Fruit fly (Drosophila melanogaster): ENCODE measurements around the gene trh.

trh gene

dm6 chr3L:350651-351228, 41.7 kb downstream of the trh start (continued):
- TF ChIP-seq btn (GFP tag; optimal IDR thresholded peaks at IDR 0.05) = peak; percentile 48
- peak; percentile 45; the same call in 1 of the 2 replicates for TF ChIP-seq CG4404 (GFP tag; IDR thresholded peaks at IDR 0.05)
- TF ChIP-seq CG5953 (GFP tag; IDR thresholded peaks at IDR 0.05) = peak; percentile 66
- TF ChIP-seq CG18619 (GFP tag; optimal IDR thresholded peaks at IDR 0.05) = peak; percentile 47
- TF ChIP-seq sqz (GFP tag; optimal IDR thresholded peaks at IDR 0.05) = no peak
- TF ChIP-seq ac (GFP tag; optimal IDR thresholded peaks at IDR 0.05) = no peak
- no peak for TF ChIP-seq CG17385 (GFP tag; optimal IDR thresholded peaks at IDR 0.05)
- TF ChIP-seq Pdp1 (GFP tag; optimal IDR thresholded peaks at IDR 0.05) = peak; percentile 64 to 65
- TF ChIP-seq lab (GFP tag; optimal IDR thresholded peaks at IDR 0.05) = peak; percentile 90
- peak; percentile 1 for TF ChIP-seq CG12299 (tag; optimal IDR thresholded peaks at IDR 0.05)
- no peak for TF ChIP-seq CG7372 (GFP tag; IDR thresholded peaks at IDR 0.05)
- TF ChIP-seq CG17359 (tag; optimal IDR thresholded peaks at IDR 0.05) = peak; percentile 73
- TF ChIP-seq CG2712 (tag; optimal IDR thresholded peaks at IDR 0.05) = peak; percentile 87
- TF ChIP-seq ci (GFP tag; IDR thresholded peaks at IDR 0.05) = peak; percentile 70; the same call in 2 of the 3 replicates
- TF ChIP-seq HmgZ (tag; optimal IDR thresholded peaks at IDR 0.05) = peak; percentile 67
- peak; percentile 45 for TF ChIP-seq CG33213 (GFP tag; optimal IDR thresholded peaks at IDR 0.05)
- no peak for TF ChIP-seq D19A (tag; optimal IDR thresholded peaks at IDR 0.05)
- TF ChIP-seq ro (GFP tag; IDR thresholded peaks at IDR 0.05) = peak; percentile 38
- peak; percentile 36 for TF ChIP-seq CG10654 (GFP tag; optimal IDR thresholded peaks at IDR 0.05)
- 0 out of 3 replicates have a peak, but pooled peaks have one; percentile 22 for TF ChIP-seq CG2889 (GFP tag; IDR thresholded peaks at IDR 0.05)
- no peak for TF ChIP-seq tup (GFP tag; optimal IDR thresholded peaks at IDR 0.05)
- TF ChIP-seq CG9797 (GFP tag; optimal IDR thresholded peaks at IDR 0.05) = no peak
- TF ChIP-seq CG3163 (GFP tag; optimal IDR thresholded peaks at IDR 0.05) = peak; percentile 5
- peak; percentile 70 for TF ChIP-seq az2 (GFP tag; optimal IDR thresholded peaks at IDR 0.05)
- peak; percentile 46 for TF ChIP-seq HLH54F (GFP tag; optimal IDR thresholded peaks at IDR 0.05)
- no peak for TF ChIP-seq pfk (GFP tag; optimal IDR thresholded peaks at IDR 0.05)
- TF ChIP-seq CG8478 (optimal IDR thresholded peaks at IDR 0.05) = no peak
- no peak for TF ChIP-seq hkb (optimal IDR thresholded peaks at IDR 0.05)
- TF ChIP-seq hkb (GFP tag; IDR thresholded peaks at IDR 0.05) = peak; percentile 90
- TF ChIP-seq salm (tag; optimal IDR thresholded peaks at IDR 0.05) = no peak
- no peak for TF ChIP-seq Trl (optimal IDR thresholded peaks at IDR 0.05)
- peak; percentile 39 for TF ChIP-seq Trl (GFP tag; optimal IDR thresholded peaks at IDR 0.05)
- TF ChIP-seq CG2116 (GFP tag; optimal IDR thresholded peaks at IDR 0.05) = peak; percentile 1
- TF ChIP-seq ftz-f1 (GFP tag; optimal IDR thresholded peaks at IDR 0.05) = no peak
- TF ChIP-seq E2f1 (GFP tag; IDR thresholded peaks at IDR 0.05) = peak; percentile 85
- TF ChIP-seq Dref (GFP tag; IDR thresholded peaks at IDR 0.05) = no peak
- no peak for TF ChIP-seq z (GFP tag; IDR thresholded peaks at IDR 0.05)
- no peak for TF ChIP-seq CG6175 (GFP tag; IDR thresholded peaks at IDR 0.05)
- peak; percentile 15 for TF ChIP-seq cato (GFP tag; optimal IDR thresholded peaks at IDR 0.05; ENCODE audit: borderline replicate concordance)
- TF ChIP-seq lbe (GFP tag; optimal IDR thresholded peaks at IDR 0.05) = no peak
- TF ChIP-seq CG6854 (GFP tag; optimal IDR thresholded peaks at IDR 0.05) = peak; percentile 0
- TF ChIP-seq CG15269 (tag; optimal IDR thresholded peaks at IDR 0.05) = peak; percentile 79
- TF ChIP-seq crol (GFP tag; IDR thresholded peaks at IDR 0.05) = no peak
- TF ChIP-seq tin (GFP tag; optimal IDR thresholded peaks at IDR 0.05) = peak; percentile 53
- TF ChIP-seq CG6765 (GFP tag; optimal IDR thresholded peaks at IDR 0.05) = no peak
- TF ChIP-seq zf30C (GFP tag; optimal IDR thresholded peaks at IDR 0.05) = peak; percentile 58
- TF ChIP-seq Dad (GFP tag; optimal IDR thresholded peaks at IDR 0.05) = peak; percentile 52
- peak; percentile 75 for TF ChIP-seq CG17829 (tag; optimal IDR thresholded peaks at IDR 0.05)
- TF ChIP-seq run (tag; optimal IDR thresholded peaks at IDR 0.05) = no peak
- TF ChIP-seq MTF-1 (GFP tag; optimal IDR thresholded peaks at IDR 0.05; ENCODE audit: borderline replicate concordance) = no peak
- TF ChIP-seq CG17328 (GFP tag; IDR thresholded peaks at IDR 0.05) = peak; percentile 77
- no peak for TF ChIP-seq CG3407 (GFP tag; optimal IDR thresholded peaks at IDR 0.05)
